Fruit fly (Drosophila melanogaster) whole organism: Measurements from ENCODE around the gene Gbeta5.

ENCODE experiments used
- CG8478 ChIP-seq: fragments of >200 bp; optimal IDR thresholded peaks from 2 replicates; lab custom pipeline; 2018; ENCODE audit warnings: inconsistent platforms
- Dll ChIP-seq: fragments of >200 bp; optimal IDR thresholded peaks from 2 replicates; lab custom pipeline; 2017
- EcR ChIP-seq, 2 experiments: fragments of >200 bp; optimal IDR thresholded peaks; 2 replicates each; lab custom pipeline; 2017; ENCODE audit warnings: missing biosample characterization in 2 of 2, missing genetic modification characterization in 2 of 2, missing genetic modification reagents in 2 of 2
- pan ChIP-seq: fragments of >200 bp; optimal IDR thresholded peaks from 2 replicates; lab custom pipeline; 2017
- psq ChIP-seq: fragments of >200 bp; optimal IDR thresholded peaks from 2 replicates; lab custom pipeline; 2017
- usp ChIP-seq: fragments of >200 bp; optimal IDR thresholded peaks from 2 replicates; lab custom pipeline; 2017; ENCODE audit warnings: missing biosample characterization, missing genetic modification characterization, mixed read lengths

Gbeta5 gene

DNA sequence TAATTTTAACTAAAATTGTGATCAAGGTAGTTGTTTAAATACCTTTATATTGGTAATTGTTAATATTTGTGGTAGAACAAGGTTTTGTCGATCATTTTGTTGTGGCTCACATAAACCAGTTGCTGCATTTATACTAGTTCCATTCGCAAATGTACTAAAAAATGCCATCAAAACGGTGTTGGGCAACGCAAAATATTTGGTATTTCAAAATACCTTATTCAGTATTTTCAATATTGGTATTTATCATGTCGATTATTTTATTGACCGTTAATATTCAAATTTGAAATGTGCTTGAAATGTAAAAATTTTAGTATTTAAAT is 24.9 kb upstream of the Gbeta5 start, which contains the start of gene slpr:
TSS of gene slpr (minus strand) at position 156 of the 320 bp plus-strand sequence.
- TF ChIP-seq psq: no peak
- TF ChIP-seq Dll (lab: Kevin White, UChicago): no peak
- no peak for TF ChIP-seq pan (lab: Kevin White, UChicago)
- TF ChIP-seq usp: no peak

DNA sequence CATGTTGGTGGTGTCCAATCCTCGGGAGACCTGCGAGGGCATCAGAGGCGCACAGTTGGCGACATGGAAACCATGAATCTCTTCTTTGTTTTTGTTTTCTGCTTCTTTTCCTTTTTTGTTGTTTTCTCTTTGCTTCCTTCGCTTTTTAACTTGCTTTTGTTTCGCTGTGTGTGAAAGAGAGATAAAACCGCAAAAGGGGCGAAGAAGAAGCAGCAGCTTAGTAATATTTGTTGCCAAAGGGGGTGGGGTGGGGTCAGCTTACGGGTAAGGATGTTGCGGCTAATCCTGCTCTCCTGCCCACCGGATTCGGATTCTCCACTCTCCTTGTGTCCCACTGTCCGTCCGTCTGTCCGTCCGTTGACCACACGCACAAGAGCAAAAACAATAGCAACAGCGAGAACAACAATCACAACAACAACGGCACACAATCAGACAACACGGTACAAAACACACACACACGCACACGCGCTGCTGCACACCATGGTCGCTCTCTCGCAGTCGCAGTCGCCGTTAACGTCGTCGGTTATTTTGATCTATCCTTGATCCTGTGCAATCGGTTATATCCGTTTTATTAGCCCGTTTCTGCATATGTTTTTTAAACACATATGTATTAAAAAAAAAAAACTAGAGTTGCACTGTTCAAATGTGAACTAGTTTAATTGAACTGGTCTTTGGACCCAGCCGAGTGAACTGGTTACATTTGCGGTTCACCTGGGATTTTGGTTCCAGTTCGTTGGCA is 24.4 kb upstream of the Gbeta5 start:
- TF ChIP-seq CG8478 (lab: Kevin White, UChicago) (no peak), pan (lab: Kevin White, UChicago) (no peak), EcR (GFP tag; optimal IDR thresholded peaks at IDR 0.05; lab: Kevin White, UChicago) (no peak), psq (no peak), usp (no peak), Dll (lab: Kevin White, UChicago) (no peak)

DNA sequence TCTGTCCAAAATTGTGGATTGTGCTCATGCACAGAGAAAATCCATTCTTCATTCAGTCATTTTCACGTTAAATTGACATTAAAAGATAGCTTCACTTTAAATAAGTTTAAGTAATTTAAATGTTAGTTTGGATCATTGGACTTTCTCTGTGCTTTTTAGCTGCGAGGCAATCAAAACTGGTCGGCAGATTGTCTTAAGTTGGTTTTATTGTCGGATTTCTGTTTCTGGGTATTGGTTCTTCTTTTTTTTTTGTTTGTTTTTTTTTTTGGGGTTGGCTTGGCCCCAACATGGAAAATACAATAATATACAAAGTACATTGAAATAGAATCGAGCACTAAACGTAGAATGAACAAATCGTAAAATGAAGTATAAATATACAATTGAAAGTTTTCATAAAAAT is 18.1 kb upstream of the Gbeta5 start, which contains the start of gene CG2278:
TSS of gene CG2278 (minus strand) at position 101 of the 400 bp plus-strand sequence.
- TF ChIP-seq Dll (lab: Kevin White, UChicago) (no peak), pan (lab: Kevin White, UChicago) (no peak), EcR (GFP tag; optimal IDR thresholded peaks at IDR 0.05; lab: Kevin White, UChicago) (no peak), CG8478 (lab: Kevin White, UChicago) (no peak), psq (no peak), usp (no peak)

DNA sequence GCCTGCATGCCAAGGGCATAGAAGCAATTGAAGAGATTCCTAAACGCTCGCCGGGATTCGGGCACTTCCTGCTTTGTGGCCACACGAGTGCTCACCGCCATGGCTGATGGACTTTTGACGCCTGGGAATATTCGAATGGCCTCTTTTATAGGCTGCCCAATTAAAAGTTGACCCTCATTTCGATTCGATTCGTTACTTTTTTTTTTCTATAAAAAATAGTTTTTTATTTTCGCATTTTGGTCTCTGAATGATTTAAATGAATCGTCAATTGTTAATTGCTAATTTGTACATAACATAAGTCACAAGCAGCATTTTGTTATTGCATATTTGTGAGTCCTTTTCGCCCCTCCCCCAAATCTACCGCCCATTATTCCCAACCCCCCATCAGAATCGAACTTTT is 13.5 kb upstream of the Gbeta5 start, which contains the start of gene Or7a:
TSS of gene Or7a (minus strand) at position 101 of the 400 bp plus-strand sequence.
- TF ChIP-seq Dll (lab: Kevin White, UChicago): no peak
- no peak for TF ChIP-seq CG8478 (lab: Kevin White, UChicago)
- no peak for TF ChIP-seq EcR (GFP tag; optimal IDR thresholded peaks at IDR 0.05; lab: Kevin White, UChicago)
- TF ChIP-seq psq: no peak
- TF ChIP-seq usp: no peak
- TF ChIP-seq pan (lab: Kevin White, UChicago): no peak

DNA sequence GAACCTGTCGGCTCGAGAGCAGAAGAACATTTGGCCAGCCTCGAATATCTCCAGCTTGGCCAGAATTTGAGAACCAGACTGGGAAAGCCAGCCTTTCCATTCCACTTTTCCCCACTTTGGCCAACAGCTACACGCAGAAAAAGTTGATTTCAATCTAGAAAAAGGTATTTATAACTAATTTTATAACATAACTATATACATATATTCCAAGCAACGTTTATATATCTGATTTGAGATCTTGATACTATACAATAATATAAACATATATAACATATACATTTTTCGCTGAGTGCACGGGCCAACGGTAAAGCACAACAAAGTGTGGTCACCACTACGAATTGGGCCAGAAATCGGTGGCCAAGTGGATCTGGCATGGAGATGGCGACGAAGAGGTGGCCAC is 11.4 kb upstream of the Gbeta5 start:
- no peak for TF ChIP-seq Dll (lab: Kevin White, UChicago)
- no peak for TF ChIP-seq EcR (GFP tag; optimal IDR thresholded peaks at IDR 0.05; lab: Kevin White, UChicago)
- no peak for TF ChIP-seq usp
- TF ChIP-seq CG8478 (lab: Kevin White, UChicago): no peak
- no peak for TF ChIP-seq pan (lab: Kevin White, UChicago)

DNA sequence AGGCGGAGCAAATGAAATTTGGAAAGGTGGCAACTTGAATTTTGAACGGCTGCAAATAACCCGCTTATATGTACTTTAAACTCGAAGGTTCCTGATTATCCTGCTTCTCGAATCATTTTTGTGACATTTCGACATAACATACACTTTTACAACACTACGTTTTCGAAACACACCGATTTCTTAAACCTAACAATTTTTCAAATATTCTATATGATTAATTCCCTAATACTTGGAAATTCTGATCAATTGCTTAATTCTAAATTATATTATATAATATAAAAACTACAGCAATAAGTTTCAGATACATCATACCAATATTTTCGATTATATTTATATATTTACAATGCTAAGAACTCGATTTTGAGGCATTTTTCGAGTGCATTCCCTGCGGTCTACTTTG is 10.6 kb upstream of the Gbeta5 start, which contains the start of gene CG10761:
TSS of gene CG10761 (minus strand) at position 101 of the 400 bp plus-strand sequence.
- TF ChIP-seq EcR (GFP tag; optimal IDR thresholded peaks at IDR 0.05; lab: Kevin White, UChicago) (no peak), pan (lab: Kevin White, UChicago) (no peak), Dll (lab: Kevin White, UChicago) (no peak), CG8478 (lab: Kevin White, UChicago) (no peak), psq (no peak), usp (no peak)

DNA sequence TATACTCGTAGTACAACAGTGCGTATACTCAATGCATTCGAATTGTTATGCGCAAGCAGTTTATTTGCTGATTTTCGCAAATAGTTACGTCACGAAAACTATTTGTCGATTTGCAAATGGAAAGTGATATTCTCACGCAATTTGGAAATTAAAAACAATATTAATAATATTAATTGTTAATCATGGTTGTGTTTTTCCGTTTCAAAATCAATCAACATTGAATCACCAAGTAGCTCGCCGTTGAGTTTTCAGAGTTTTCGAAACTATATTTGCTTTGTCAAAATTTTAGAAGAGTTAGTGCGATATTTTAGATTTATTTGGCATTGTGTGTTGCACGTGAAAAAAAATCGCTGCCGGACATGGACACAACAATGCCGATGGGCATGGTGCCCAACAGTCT is 7.7 kb upstream of the Gbeta5 start, which contains the start of gene CG15337:
TSS of gene CG15337 (plus strand) at position 301 of the 400 bp plus-strand sequence.
- TF ChIP-seq Dll (lab: Kevin White, UChicago) (no peak), EcR (GFP tag; optimal IDR thresholded peaks at IDR 0.05; lab: Kevin White, UChicago) (no peak), CG8478 (lab: Kevin White, UChicago) (no peak), pan (lab: Kevin White, UChicago) (no peak), usp (no peak)

DNA sequence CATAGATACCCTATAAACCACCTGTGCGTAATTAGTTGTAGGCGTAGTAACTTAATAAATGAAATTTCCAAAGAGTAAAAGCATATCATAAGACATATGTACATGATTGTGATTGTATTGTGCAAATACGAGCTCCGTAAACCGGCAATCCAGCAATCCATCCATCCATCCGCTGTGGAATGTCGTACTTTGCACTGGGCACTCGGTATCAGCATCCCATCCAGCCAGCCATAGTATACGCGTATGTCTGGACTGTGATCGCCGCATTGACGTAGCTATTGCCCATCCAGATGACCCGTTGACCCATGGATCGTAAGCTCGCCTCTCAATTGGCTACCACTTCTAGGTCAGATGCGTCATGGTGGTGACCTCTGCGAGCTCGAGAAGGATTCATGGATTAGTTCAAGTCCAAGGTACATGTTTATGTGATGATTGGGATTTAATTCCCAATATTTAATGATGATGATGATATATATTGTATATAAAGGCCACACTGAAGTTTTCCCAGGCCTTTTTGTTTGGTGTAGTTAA is 6.9 kb upstream of the Gbeta5 start:
- no peak for TF ChIP-seq usp
- no peak for TF ChIP-seq psq
- TF ChIP-seq EcR (GFP tag; optimal IDR thresholded peaks at IDR 0.05; lab: Kevin White, UChicago): no peak
- TF ChIP-seq CG8478 (lab: Kevin White, UChicago): no peak
- no peak for TF ChIP-seq Dll (lab: Kevin White, UChicago)
- no peak for TF ChIP-seq pan (lab: Kevin White, UChicago)

DNA sequence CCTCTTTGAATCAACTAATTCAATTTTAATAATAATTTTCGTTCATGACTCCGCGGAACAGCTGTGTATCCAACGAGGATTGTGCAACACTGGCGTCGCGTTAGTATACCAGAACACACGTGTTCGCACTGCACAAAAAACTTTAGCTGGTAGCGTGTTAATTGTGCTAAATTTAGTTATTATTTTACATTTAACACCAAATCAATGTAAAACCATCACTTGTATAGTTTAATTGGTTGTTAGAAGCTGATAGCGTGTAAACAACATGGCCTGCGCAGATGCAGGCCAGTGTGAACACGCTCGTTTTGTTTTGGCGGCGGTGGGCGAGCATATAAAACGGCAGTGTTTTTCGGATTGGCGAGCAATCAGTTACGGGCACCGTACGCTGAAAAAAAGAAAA is 5.2 kb upstream of the Gbeta5 start, which contains the start of the genes Traf6 and GIIIspla2:
TSS of gene Traf6 (minus strand) at position 93 of the 400 bp plus-strand sequence.
TSS of gene GIIIspla2 (plus strand) at position 335 of the 400 bp plus-strand sequence.
- TF ChIP-seq CG8478 (lab: Kevin White, UChicago) (no peak), psq (no peak), Dll (lab: Kevin White, UChicago) (no peak), EcR (GFP tag; optimal IDR thresholded peaks at IDR 0.05; lab: Kevin White, UChicago) (no peak), pan (lab: Kevin White, UChicago) (no peak), usp (no peak)

DNA sequence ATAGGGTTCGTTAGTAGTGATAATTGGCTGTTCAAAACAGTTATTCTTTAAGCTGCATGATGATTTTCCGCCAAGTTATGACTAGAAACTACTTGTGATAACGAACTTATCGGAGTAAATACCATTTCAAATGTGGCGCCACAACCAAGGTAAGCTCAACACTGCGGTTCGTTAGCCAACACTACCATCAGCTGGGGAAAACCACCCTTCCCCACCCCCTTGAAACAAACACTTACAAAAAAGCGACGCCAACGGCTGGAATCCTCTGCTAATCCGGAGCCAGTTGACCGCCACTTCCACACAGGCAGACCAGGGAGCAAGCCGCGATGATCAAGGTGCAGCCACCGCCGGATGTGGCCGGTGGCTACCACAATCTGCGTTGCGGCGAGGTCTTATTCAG is 643 bp upstream of the Gbeta5 start, which contains the start of gene CG18262:
TSS of gene CG18262 (plus strand) at position 231 of the 400 bp plus-strand sequence.
- TF ChIP-seq usp (no peak), psq (no peak), pan (lab: Kevin White, UChicago) (no peak), CG8478 (lab: Kevin White, UChicago) (no peak), EcR (GFP tag; optimal IDR thresholded peaks at IDR 0.05; lab: Kevin White, UChicago) (no peak)

DNA sequence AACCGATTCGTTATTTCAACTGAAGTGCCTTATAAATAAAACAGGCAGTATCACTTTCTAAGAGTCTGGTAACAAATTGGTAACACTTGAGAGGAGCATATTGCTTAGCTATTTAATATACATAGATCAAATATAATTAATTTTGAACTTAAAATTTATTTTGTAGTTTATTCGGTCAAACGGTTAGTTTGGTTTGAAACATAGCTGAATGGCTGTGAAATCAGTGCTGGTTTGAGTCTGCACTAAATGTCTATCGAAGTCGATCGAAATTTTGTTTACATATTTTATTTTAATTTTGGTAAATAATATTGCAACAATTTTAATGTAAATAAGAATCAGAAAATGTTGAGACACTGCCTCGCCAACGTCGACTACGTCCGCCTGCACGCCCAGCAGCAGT is 3.5 kb downstream of the Gbeta5 start, which contains the start of gene CG10959:
TSS of gene CG10959 (plus strand) at position 228 of the 400 bp plus-strand sequence.
- TF ChIP-seq CG8478 (lab: Kevin White, UChicago): no peak
- TF ChIP-seq EcR (GFP tag; optimal IDR thresholded peaks at IDR 0.05; lab: Kevin White, UChicago): no peak
- no peak for TF ChIP-seq pan (lab: Kevin White, UChicago)
- no peak for TF ChIP-seq psq
- TF ChIP-seq Dll (lab: Kevin White, UChicago): no peak
- no peak for TF ChIP-seq usp

DNA sequence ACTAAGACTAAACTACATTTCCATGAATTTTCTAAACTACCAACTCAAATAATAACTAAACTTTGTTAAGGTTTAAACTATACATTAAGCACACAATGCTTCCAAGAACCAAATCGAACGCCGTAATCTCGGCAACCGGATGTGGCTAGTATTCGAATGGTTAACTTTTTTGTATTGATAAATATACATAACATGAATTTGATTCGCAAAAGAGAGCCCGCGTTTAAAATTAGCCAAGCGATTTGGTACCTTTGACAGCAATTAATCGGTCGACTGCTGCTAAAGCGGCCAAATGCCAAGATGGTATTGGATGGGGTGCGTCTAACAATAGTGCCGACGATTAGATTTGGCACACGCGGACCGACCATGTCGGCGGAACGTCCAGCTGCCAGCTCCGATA is 4.4 kb downstream of the Gbeta5 start, which contains the start of gene CG15336:
TSS of gene CG15336 (plus strand) at position 301 of the 400 bp plus-strand sequence.
- TF ChIP-seq Dll (lab: Kevin White, UChicago) (no peak), psq (no peak), CG8478 (lab: Kevin White, UChicago) (no peak), usp (no peak), pan (lab: Kevin White, UChicago) (no peak), EcR (GFP tag; optimal IDR thresholded peaks at IDR 0.05; lab: Kevin White, UChicago) (no peak)
